Worm (Caenorhabditis elegans): Measurements from ENCODE around the gene gcy-20.

gcy-20 gene

DNA sequence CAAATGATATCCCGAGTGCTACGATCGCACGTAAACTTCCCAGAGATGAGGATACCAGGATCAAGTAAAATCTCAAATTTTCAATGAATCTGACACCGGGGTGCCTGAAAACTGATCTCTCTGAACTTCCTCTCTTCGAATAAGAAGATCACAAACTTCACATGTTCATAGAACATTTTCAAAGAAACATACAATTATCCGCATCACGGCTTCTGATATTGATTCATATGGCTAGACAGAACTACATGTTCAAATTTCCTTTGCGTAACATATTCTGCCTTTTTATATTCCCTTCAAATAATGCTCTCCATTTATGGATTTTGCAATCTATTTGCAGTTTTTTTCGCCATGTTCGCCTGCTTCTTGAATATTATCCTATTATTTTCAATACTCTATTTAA lies 43.5 kb upstream of the gcy-20 start, which contains the start of gene srbc-83:
Gene srbc-83, plus strand, starts transcription at position 301 of the 400 bp plus-strand sequence.
- TF ChIP-seq elt-2 (tag; optimal IDR thresholded peaks at IDR 0.05): no peak
- TF ChIP-seq skn-1 (tag; optimal IDR thresholded peaks at IDR 0.05): no peak
- no peak for TF ChIP-seq nhr-237 (tag; optimal IDR thresholded peaks at IDR 0.05)
- no peak for TF ChIP-seq unc-98 (GFP tag; IDR thresholded peaks at IDR 0.05)
- TF ChIP-seq ets-5 (GFP tag; IDR thresholded peaks at IDR 0.05): no peak
- no peak for TF ChIP-seq zip-4 (GFP tag; optimal IDR thresholded peaks at IDR 0.05)
- no peak for TF ChIP-seq vab-15 (tag; optimal IDR thresholded peaks at IDR 0.05)

DNA sequence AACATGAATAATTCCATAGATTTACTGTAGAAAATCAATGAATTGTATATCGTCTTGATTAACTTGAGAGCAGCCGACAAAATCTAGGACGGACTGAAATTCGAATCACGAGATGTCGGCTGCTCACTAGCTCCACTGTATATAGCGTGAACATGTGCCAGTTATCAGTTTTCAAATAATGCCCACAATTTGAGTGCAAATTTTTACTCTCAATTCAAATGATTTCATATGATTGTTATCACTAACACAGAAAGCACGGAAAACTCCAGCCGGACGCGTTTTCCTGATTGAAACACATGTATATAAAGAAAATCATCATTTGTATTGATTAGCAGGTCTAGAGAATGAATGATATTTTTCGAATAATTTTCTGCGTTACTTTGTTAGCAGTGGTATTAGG lies 38.8 kb upstream of the gcy-20 start, which contains the start of gene oac-5:
Gene oac-5, plus strand, starts transcription at position 301 of the 400 bp plus-strand sequence.
- no peak for TF ChIP-seq egl-27 (tag; optimal IDR thresholded peaks at IDR 0.05)
- TF ChIP-seq elt-2 (tag; optimal IDR thresholded peaks at IDR 0.05): peak; percentile 23

DNA sequence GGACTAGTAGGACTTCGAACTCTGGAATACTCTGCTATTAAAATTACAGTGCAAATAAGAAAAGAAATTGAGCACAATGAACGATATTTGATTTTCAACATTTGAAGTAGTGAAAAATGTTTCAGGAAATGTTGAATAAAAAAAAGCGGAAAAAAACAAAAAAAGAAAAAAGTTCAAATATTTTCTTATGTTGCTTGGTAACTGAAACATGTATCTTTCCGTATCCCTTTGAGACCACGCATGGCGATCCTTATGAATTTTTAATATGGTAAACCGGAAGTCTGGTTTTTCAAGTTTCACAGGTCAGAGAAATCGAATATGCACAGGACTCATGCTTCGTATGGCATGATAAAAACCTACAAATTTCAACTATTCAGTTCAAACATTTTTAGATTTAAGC lies 34.0 kb upstream of the gcy-20 start, which contains the start of gene F28G4.3:
Gene F28G4.3, minus strand, starts transcription at position 101 of the 400 bp plus-strand sequence.
- TF ChIP-seq egl-13 (tag; optimal IDR thresholded peaks at IDR 0.05) (no peak), nhr-84 (tag; optimal IDR thresholded peaks at IDR 0.05) (no peak), tlp-1 (tag; optimal IDR thresholded peaks at IDR 0.05) (no peak)

DNA sequence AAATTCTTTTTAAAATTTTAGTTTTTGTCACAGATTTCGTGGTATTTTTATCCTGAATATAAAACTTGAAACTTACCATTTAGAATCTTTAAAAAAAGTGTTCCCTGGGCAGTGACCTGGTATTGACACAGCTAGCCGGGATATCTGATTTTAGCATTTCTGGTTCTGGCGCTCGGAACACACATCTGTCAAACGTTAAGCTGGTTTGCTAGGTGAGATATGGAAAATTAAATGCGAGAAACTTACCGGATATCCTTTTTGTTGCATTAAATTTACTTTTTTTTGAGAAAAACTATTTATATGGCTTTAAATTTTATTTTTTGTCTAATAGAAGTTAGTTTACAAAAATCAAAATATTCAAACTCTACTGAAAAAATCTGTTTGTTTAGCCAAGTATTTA lies 32.2 kb upstream of the gcy-20 start, which contains the start of gene F28G4.4:
Gene F28G4.4, minus strand, starts transcription at position 101 of the 400 bp plus-strand sequence.
- TF ChIP-seq C34B4.2 (tag; optimal IDR thresholded peaks at IDR 0.05) (no peak), ces-1 (GFP tag; optimal IDR thresholded peaks at IDR 0.05) (no peak), nhr-85 (tag) (no peak), unc-130 (tag; optimal IDR thresholded peaks at IDR 0.05) (no peak), Y116A8C.19 (tag; optimal IDR thresholded peaks at IDR 0.05; ENCODE audit: borderline replicate concordance) (no peak), nhr-71 (tag; optimal IDR thresholded peaks at IDR 0.05) (no peak), nhr-84 (tag; optimal IDR thresholded peaks at IDR 0.05) (no peak), zip-4 (GFP tag; optimal IDR thresholded peaks at IDR 0.05) (no peak), fos-1 (tag; optimal IDR thresholded peaks at IDR 0.05) (no peak), elt-2 (tag; optimal IDR thresholded peaks at IDR 0.05) (no peak), ztf-11 (tag; optimal IDR thresholded peaks at IDR 0.05) (no peak), elt-3 (tag; optimal IDR thresholded peaks at IDR 0.05) (no peak), xbp-1 (tag; optimal IDR thresholded peaks at IDR 0.05) (no peak), pax-3 (tag; optimal IDR thresholded peaks at IDR 0.05) (no peak), dsc-1 (tag; optimal IDR thresholded peaks at IDR 0.05) (no peak), lin-14 (GFP tag; optimal IDR thresholded peaks at IDR 0.05) (no peak), nhr-47 (tag; optimal IDR thresholded peaks at IDR 0.05) (no peak), mdl-1 (tag; optimal IDR thresholded peaks at IDR 0.05) (no peak)

DNA sequence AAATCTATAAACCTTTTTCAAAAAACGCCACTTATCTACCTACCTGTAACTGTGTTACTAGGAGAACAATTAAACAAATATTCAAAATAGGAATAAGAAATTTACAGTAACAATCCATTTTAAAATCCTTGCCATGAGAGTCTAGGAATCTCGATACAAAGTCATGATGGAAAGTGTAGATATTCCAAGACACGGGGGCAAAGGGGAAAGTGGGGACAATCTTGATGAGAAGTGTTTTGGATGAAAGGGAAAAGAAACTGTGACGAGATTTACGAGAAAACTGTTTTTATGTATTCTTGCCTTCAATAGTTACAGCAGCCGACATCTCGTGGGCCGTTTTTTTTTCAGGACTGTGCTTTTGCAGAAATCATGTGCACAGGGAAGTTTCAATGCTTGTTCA lies 28.6 kb upstream of the gcy-20 start, which contains the start of gene F28G4.2:
Gene F28G4.2, minus strand, starts transcription at position 175 of the 400 bp plus-strand sequence.
- peak; percentile 78 for TF ChIP-seq blmp-1 (tag; optimal IDR thresholded peaks at IDR 0.05)
- TF ChIP-seq nhr-20 (tag; optimal IDR thresholded peaks at IDR 0.05): no peak

DNA sequence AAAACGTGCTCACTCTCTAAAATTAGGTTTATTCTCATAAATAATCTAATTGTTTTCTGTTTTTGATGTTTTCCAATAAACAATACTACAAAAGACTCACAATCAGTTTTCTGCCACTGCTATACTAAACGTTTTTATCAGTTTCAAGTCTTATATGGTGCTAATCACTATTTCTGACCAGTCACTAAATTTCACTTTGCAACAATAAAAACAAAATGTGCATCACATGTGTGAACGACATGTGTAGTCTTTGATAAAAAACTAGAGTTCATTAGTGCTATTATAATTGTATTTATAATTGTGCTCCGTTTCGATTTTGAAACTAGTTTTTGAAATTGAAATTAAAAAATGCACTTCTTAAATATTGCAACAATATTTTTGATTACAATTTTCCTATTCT lies 24.3 kb upstream of the gcy-20 start, which contains the start of gene cyp-37B1:
Gene cyp-37B1, plus strand, starts transcription at position 199 of the 400 bp plus-strand sequence.
- TF ChIP-seq lsy-2 (tag; optimal IDR thresholded peaks at IDR 0.05) (no peak), lin-14 (GFP tag; optimal IDR thresholded peaks at IDR 0.05) (no peak), lir-3 (tag; optimal IDR thresholded peaks at IDR 0.05; ENCODE audit: poor library complexity) (no peak), elt-3 (tag; optimal IDR thresholded peaks at IDR 0.05) (no peak), nhr-90 (tag; optimal IDR thresholded peaks at IDR 0.05; ENCODE audit: poor library complexity) (peak; percentile 38), ceh-8 (GFP tag; optimal IDR thresholded peaks at IDR 0.05) (no peak), mep-1 (tag; optimal IDR thresholded peaks at IDR 0.05) (no peak), pag-3 (tag; optimal IDR thresholded peaks at IDR 0.05; ENCODE audit: borderline replicate concordance, insufficient read depth) (no peak), tlp-1 (tag; optimal IDR thresholded peaks at IDR 0.05) (no peak), ceh-82 (tag; optimal IDR thresholded peaks at IDR 0.05) (no peak), alr-1 (tag; optimal IDR thresholded peaks at IDR 0.05; ENCODE audit: borderline replicate concordance) (no peak), mdl-1 (tag; optimal IDR thresholded peaks at IDR 0.05) (no peak), sup-37 (GFP tag; optimal IDR thresholded peaks at IDR 0.05) (no peak), F16B12.6 (tag; optimal IDR thresholded peaks at IDR 0.05) (no peak), grh-1 (GFP tag; IDR thresholded peaks at IDR 0.05) (no peak), aha-1 (tag; optimal IDR thresholded peaks at IDR 0.05) (no peak), efl-1 (optimal IDR thresholded peaks at IDR 0.05) (no peak), efl-1 (GFP tag; optimal IDR thresholded peaks at IDR 0.05 in 1 of 2) (no peak), C34B4.2 (tag; optimal IDR thresholded peaks at IDR 0.05) (no peak)
